Worm (Caenorhabditis elegans): ENCODE measurements around the gene C46E10.3.

Gene C46E10.3

ce11 chrII:3731723-3732122 lies 10.6 kb downstream of the C46E10.3 start, which contains the start of the genes sdz-12 and bath-31:
Gene sdz-12, minus strand, starts transcription at chrII:3731823.
Gene bath-31, plus strand, starts transcription at chrII:3731973.
- TF ChIP-seq ceh-45 (GFP tag; IDR thresholded peaks at IDR 0.05) (no peak), unc-86 (tag; optimal IDR thresholded peaks at IDR 0.05) (no peak), F13H6.1 (tag; optimal IDR thresholded peaks at IDR 0.05) (no peak), mec-3 (tag; optimal IDR thresholded peaks at IDR 0.05; ENCODE audit: borderline replicate concordance) (no peak), ceh-22 (tag; optimal IDR thresholded peaks at IDR 0.05) (no peak), ceh-2 (tag; optimal IDR thresholded peaks at IDR 0.05) (no peak), nfya-1 (tag; optimal IDR thresholded peaks at IDR 0.05) (no peak), pros-1 (tag; optimal IDR thresholded peaks at IDR 0.05) (no peak), pha-2 (tag; optimal IDR thresholded peaks at IDR 0.05) (no peak), K02D7.2 (tag; optimal IDR thresholded peaks at IDR 0.05) (no peak), tbx-2 (tag; optimal IDR thresholded peaks at IDR 0.05) (no peak), unc-55 (GFP tag; optimal IDR thresholded peaks at IDR 0.05) (no peak), ama-1 (optimal IDR thresholded peaks at IDR 0.05) (no peak), nhr-11 (tag; optimal IDR thresholded peaks at IDR 0.05) (no peak), ttx-3 (tag; optimal IDR thresholded peaks at IDR 0.05) (no peak)

ce11 chrII:3736893-3737375 lies 15.8 kb downstream of the C46E10.3 start, which contains the start of gene F12E12.6:
Gene F12E12.6, minus strand, starts transcription at chrII:3736943.
- TF ChIP-seq elt-2 (tag; optimal IDR thresholded peaks at IDR 0.05) (no peak), tbx-2 (tag; optimal IDR thresholded peaks at IDR 0.05) (no peak), ceh-30 (tag; optimal IDR thresholded peaks at IDR 0.05) (no peak), C08G9.2 (tag; optimal IDR thresholded peaks at IDR 0.05) (no peak), gmeb-2 (tag; optimal IDR thresholded peaks at IDR 0.05) (no peak), hlh-13 (GFP tag; optimal IDR thresholded peaks at IDR 0.05) (no peak), ceh-18 (tag; optimal IDR thresholded peaks at IDR 0.05) (no peak), eyg-1 (tag; optimal IDR thresholded peaks at IDR 0.05) (no peak), hlh-6 (tag; optimal IDR thresholded peaks at IDR 0.05) (no peak), pag-3 (tag; optimal IDR thresholded peaks at IDR 0.05; ENCODE audit: borderline replicate concordance) (no peak)

- TF ChIP-seq ets-4 (tag; optimal IDR thresholded peaks at IDR 0.05) (no peak), ceh-19 (GFP tag; optimal IDR thresholded peaks at IDR 0.05) (no peak), ttx-3 (tag; optimal IDR thresholded peaks at IDR 0.05) (no peak), odd-2 (tag; optimal IDR thresholded peaks at IDR 0.05) (no peak), gmeb-2 (tag; optimal IDR thresholded peaks at IDR 0.05) (no peak)
These were observed 18.5 kb downstream of the C46E10.3 start, which contains the start of gene F12E12.2 for ce11 chrII:3739647-3740046. Gene F12E12.2, plus strand, starts transcription at chrII:3739947.

- no peak for TF ChIP-seq pros-1 (tag; optimal IDR thresholded peaks at IDR 0.05)
- TF ChIP-seq ceh-22 (tag; optimal IDR thresholded peaks at IDR 0.05): no peak
- TF ChIP-seq ets-4 (tag; optimal IDR thresholded peaks at IDR 0.05): no peak
- no peak for TF ChIP-seq F13H6.1 (tag; optimal IDR thresholded peaks at IDR 0.05)
- TF ChIP-seq ceh-19 (GFP tag; optimal IDR thresholded peaks at IDR 0.05): no peak
- no peak for TF ChIP-seq tbx-2 (tag; optimal IDR thresholded peaks at IDR 0.05)
- no peak for TF ChIP-seq ceh-30 (tag; optimal IDR thresholded peaks at IDR 0.05)
- no peak for TF ChIP-seq ceh-18 (tag; optimal IDR thresholded peaks at IDR 0.05)
- TF ChIP-seq gmeb-2 (tag; optimal IDR thresholded peaks at IDR 0.05): no peak
- TF ChIP-seq ceh-48 (tag; optimal IDR thresholded peaks at IDR 0.05): no peak
- TF ChIP-seq nfya-1 (tag; optimal IDR thresholded peaks at IDR 0.05): no peak
- no peak for TF ChIP-seq elt-2 (tag; optimal IDR thresholded peaks at IDR 0.05)
- no peak for TF ChIP-seq C08G9.2 (tag; optimal IDR thresholded peaks at IDR 0.05)
These were observed 20.5 kb downstream of the C46E10.3 start, which contains the start of gene F12E12.1 for ce11 chrII:3741584-3741983. Gene F12E12.1, plus strand, starts transcription at chrII:3741884.

ce11 chrII:3743684-3744200 lies 22.6 kb downstream of the C46E10.3 start, which contains the start of gene nta-1:
Gene nta-1, minus strand, starts transcription at chrII:3743814.
- TF ChIP-seq ets-4 (tag; optimal IDR thresholded peaks at IDR 0.05) (no peak), hlh-13 (GFP tag; optimal IDR thresholded peaks at IDR 0.05) (no peak)

- TF ChIP-seq pha-2 (tag; optimal IDR thresholded peaks at IDR 0.05) (no peak), sdc-2 (tag; optimal IDR thresholded peaks at IDR 0.05) (no peak)
These were observed 26.3 kb downstream of the C46E10.3 start, which contains the start of gene fbxb-92 for ce11 chrII:3747405-3747804. Gene fbxb-92, minus strand, starts transcription at chrII:3747505.

Measured in whole organism, late embryonic.